Fruit fly (Drosophila melanogaster): Measurements from ENCODE around the gene Crag.

Gene Crag

dm6 chrX:8616787-8617432, 25.1 kb downstream of the Crag start (continued):
- peak; percentile 17 for TF ChIP-seq CG2712 (tag; optimal IDR thresholded peaks at IDR 0.05)
- no peak for TF ChIP-seq Scr (GFP tag; IDR thresholded peaks at IDR 0.05; ENCODE audit: partially characterized antibody)
- TF ChIP-seq Hey (tag; optimal IDR thresholded peaks at IDR 0.05) = no peak
- TF ChIP-seq tup (GFP tag; optimal IDR thresholded peaks at IDR 0.05) = no peak
- no peak for TF ChIP-seq CG1024 (GFP tag; IDR thresholded peaks at IDR 0.05)
- peak; percentile 8 for TF ChIP-seq CG11504 (tag; optimal IDR thresholded peaks at IDR 0.05)
- no peak for TF ChIP-seq inv (GFP tag; IDR thresholded peaks at IDR 0.05; ENCODE audit: partially characterized antibody)
- peak; percentile 79 for TF ChIP-seq oc (tag; optimal IDR thresholded peaks at IDR 0.05)
- peak; percentile 40 for TF ChIP-seq CG18262 (tag; optimal IDR thresholded peaks at IDR 0.05)
- TF ChIP-seq pan (optimal IDR thresholded peaks at IDR 0.05) = no peak
- TF ChIP-seq pan (GFP tag; optimal IDR thresholded peaks at IDR 0.05 in 1 of 2, IDR thresholded peaks at IDR 0.05 in 1 of 2) = no peak
- TF ChIP-seq ewg (GFP tag; optimal IDR thresholded peaks at IDR 0.05) = no peak

- TF ChIP-seq pros (GFP tag; optimal IDR thresholded peaks at IDR 0.05) (peak; percentile 21), Nf-YC (tag; optimal IDR thresholded peaks at IDR 0.05) (peak; percentile 22), hb (GFP tag; IDR thresholded peaks at IDR 0.05; ENCODE audit: partially characterized antibody) (no peak), cg (GFP tag; optimal IDR thresholded peaks at IDR 0.05) (peak; percentile 48), Jarid2 (GFP tag; optimal IDR thresholded peaks at IDR 0.05) (peak; percentile 24), crol (GFP tag; IDR thresholded peaks at IDR 0.05) (peak; percentile 85), oc (tag; optimal IDR thresholded peaks at IDR 0.05) (peak; percentile 83), CG10654 (GFP tag; optimal IDR thresholded peaks at IDR 0.05) (no peak), Dip3 (GFP tag; optimal IDR thresholded peaks at IDR 0.05) (no peak), CG8765 (GFP tag; IDR thresholded peaks at IDR 0.05) (no peak), CG17361 (GFP tag; IDR thresholded peaks at IDR 0.05) (no peak), danr (GFP tag; IDR thresholded peaks at IDR 0.05) (no peak)
Observed at dm6 chrX:8622419-8622818, 30.6 kb downstream of the Crag start.

- TF ChIP-seq HLH4C (GFP tag; IDR thresholded peaks at IDR 0.05; ENCODE audit: partially characterized antibody) (no peak), ro (GFP tag; IDR thresholded peaks at IDR 0.05) (no peak), CG18764 (GFP tag; optimal IDR thresholded peaks at IDR 0.05) (no peak), ewg (GFP tag; optimal IDR thresholded peaks at IDR 0.05) (peak; percentile 61), CG10431 (GFP tag; optimal IDR thresholded peaks at IDR 0.05) (no peak), sisA (GFP tag; IDR thresholded peaks at IDR 0.05) (no peak), knrl (GFP tag; IDR thresholded peaks at IDR 0.05; ENCODE audit: partially characterized antibody) (0 out of 3 replicates have a peak, but pooled peaks have one; percentile 5), ranshi (GFP tag; IDR thresholded peaks at IDR 0.05) (no peak), CG9437 (GFP tag; optimal IDR thresholded peaks at IDR 0.05) (no peak), D19B (GFP tag; optimal IDR thresholded peaks at IDR 0.05) (no peak), CG3163 (GFP tag; optimal IDR thresholded peaks at IDR 0.05) (peak; percentile 3), CG15514 (GFP tag; optimal IDR thresholded peaks at IDR 0.05) (no peak), gcm2 (GFP tag; optimal IDR thresholded peaks at IDR 0.05) (no peak), stwl (tag; optimal IDR thresholded peaks at IDR 0.05) (peak; percentile 18), ato (GFP tag; IDR thresholded peaks at IDR 0.05; ENCODE audit: partially characterized antibody) (peak; percentile 59), CG10321 (GFP tag; IDR thresholded peaks at IDR 0.05) (peak; percentile 99), CG10565 (GFP tag; optimal IDR thresholded peaks at IDR 0.05) (no peak), sd (tag; optimal IDR thresholded peaks at IDR 0.05) (peak; percentile 72), Ets97D (GFP tag; optimal IDR thresholded peaks at IDR 0.05) (no peak), Spps (tag; optimal IDR thresholded peaks at IDR 0.05) (peak; percentile 6), sna (GFP tag; IDR thresholded peaks at IDR 0.05; ENCODE audit: partially characterized antibody) (0 out of 2 replicates have a peak, but pooled peaks have one; percentile 35), nmo (GFP tag; optimal IDR thresholded peaks at IDR 0.05) (peak; percentile 33), Rx (GFP tag; IDR thresholded peaks at IDR 0.05) (0 out of 2 replicates have a peak, but pooled peaks have one; percentile 21), Poxn (GFP tag; IDR thresholded peaks at IDR 0.05) (no peak), Blimp-1 (GFP tag; optimal IDR thresholded peaks at IDR 0.05) (no peak)
Observed at dm6 chrX:8624867-8625266, 33.0 kb downstream of the Crag start.

Measured in whole organism, embryonic.